Worm (Caenorhabditis elegans): ENCODE data around the gene nspe-1.

Gene nspe-1

ce11 chrII:12657620-12658019, 37.0 kb upstream of the nspe-1 start:
- TF ChIP-seq pax-3 (tag; optimal IDR thresholded peaks at IDR 0.05) (no peak), lin-14 (GFP tag; optimal IDR thresholded peaks at IDR 0.05) (peak; percentile 52), irx-1 (tag; optimal IDR thresholded peaks at IDR 0.05) (no peak)

- TF ChIP-seq nhr-84 (tag; optimal IDR thresholded peaks at IDR 0.05) (no peak), C34B4.2 (tag; optimal IDR thresholded peaks at IDR 0.05) (no peak), sptf-1 (tag; optimal IDR thresholded peaks at IDR 0.05) (no peak), nhr-71 (tag; optimal IDR thresholded peaks at IDR 0.05) (no peak), fkh-8 (tag; optimal IDR thresholded peaks at IDR 0.05) (peak; percentile 19), isw-1 (GFP tag; IDR thresholded peaks at IDR 0.05) (no peak), ceh-8 (GFP tag; optimal IDR thresholded peaks at IDR 0.05) (no peak), egl-13 (tag; optimal IDR thresholded peaks at IDR 0.05) (no peak), blmp-1 (tag; optimal IDR thresholded peaks at IDR 0.05) (no peak), ceh-63 (GFP tag; optimal IDR thresholded peaks at IDR 0.05) (no peak), dsc-1 (tag; optimal IDR thresholded peaks at IDR 0.05) (peak; percentile 77), nhr-77 (tag; optimal IDR thresholded peaks at IDR 0.05) (no peak)
Observed at ce11 chrII:12655816-12656215, 35.2 kb upstream of the nspe-1 start.

DNA sequence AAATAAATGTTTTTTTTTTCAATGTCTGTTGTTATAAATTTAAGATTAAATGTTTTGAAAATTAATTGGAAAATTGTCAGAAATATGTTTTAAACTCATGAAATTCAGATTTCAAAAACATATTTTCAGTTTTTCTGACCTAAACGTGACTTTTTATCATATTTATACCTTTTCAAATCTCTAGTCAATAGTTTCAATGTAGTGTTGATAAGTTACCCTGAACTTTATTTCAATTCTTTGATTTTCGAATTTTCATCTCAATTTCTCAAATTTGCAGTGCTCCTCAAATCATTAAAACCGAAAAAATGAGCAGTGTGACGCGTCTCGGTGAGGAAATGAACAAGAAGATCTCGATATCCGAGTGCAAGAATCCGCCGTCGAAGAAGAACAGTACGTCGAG, 33.8 kb upstream of the nspe-1 start, which contains the start of gene rgs-4:
Gene rgs-4 (plus strand): TSS at position 301 of the 400 bp plus-strand sequence.
- TF ChIP-seq rnt-1 (tag; optimal IDR thresholded peaks at IDR 0.05) = no peak
- TF ChIP-seq snpc-4 (tag; optimal IDR thresholded peaks at IDR 0.05) = no peak
- TF ChIP-seq fkh-10 (GFP tag; optimal IDR thresholded peaks at IDR 0.05) = no peak
- no peak for TF ChIP-seq hpl-2 (GFP tag; optimal IDR thresholded peaks at IDR 0.05)
- TF ChIP-seq nhr-28 (tag; optimal IDR thresholded peaks at IDR 0.05) = no peak
- no peak for TF ChIP-seq ces-1 (GFP tag; optimal IDR thresholded peaks at IDR 0.05)
- no peak for TF ChIP-seq nhr-77 (tag; optimal IDR thresholded peaks at IDR 0.05)
- no peak for TF ChIP-seq mef-2 (tag; optimal IDR thresholded peaks at IDR 0.05)
- TF ChIP-seq mep-1 (tag; optimal IDR thresholded peaks at IDR 0.05) = no peak
- no peak for TF ChIP-seq dsc-1 (tag; optimal IDR thresholded peaks at IDR 0.05)
- TF ChIP-seq fkh-4 (tag; optimal IDR thresholded peaks at IDR 0.05; ENCODE audit: borderline replicate concordance) = no peak
- TF ChIP-seq elt-3 (tag; optimal IDR thresholded peaks at IDR 0.05) = no peak

DNA sequence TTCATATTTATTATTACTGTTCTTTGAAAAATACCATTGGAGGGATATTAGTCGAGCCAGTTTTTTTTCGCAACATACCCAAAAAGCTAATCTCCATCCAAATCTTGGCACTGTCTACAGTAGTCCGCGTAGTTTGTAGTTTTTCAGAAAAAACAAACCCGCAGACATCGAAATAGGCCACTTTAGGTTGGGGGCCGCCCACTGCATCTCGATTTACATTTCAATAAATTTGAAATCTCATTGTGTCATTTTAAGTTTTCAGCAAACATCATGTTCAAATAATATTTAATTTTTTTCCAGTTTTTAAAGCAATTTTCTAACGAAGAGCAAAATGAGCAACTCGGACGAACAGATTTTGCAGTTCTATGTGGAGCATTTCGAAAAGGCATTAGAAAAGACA, 19.7 kb upstream of the nspe-1 start, which contains the start of gene nhr-235:
Gene nhr-235 (plus strand): TSS at position 301 of the 400 bp plus-strand sequence.
- TF ChIP-seq nhr-11 (tag; optimal IDR thresholded peaks at IDR 0.05) (no peak), egl-27 (tag; optimal IDR thresholded peaks at IDR 0.05) (no peak), elt-2 (tag; optimal IDR thresholded peaks at IDR 0.05) (no peak), unc-98 (GFP tag; IDR thresholded peaks at IDR 0.05) (no peak), F16B12.6 (tag; optimal IDR thresholded peaks at IDR 0.05) (no peak), C16A3.4 (tag; optimal IDR thresholded peaks at IDR 0.05) (no peak), ceh-88 (GFP tag; IDR thresholded peaks at IDR 0.05) (no peak), C04F5.9 (tag; optimal IDR thresholded peaks at IDR 0.05) (no peak), nhr-85 (tag) (no peak), alr-1 (tag; optimal IDR thresholded peaks at IDR 0.05; ENCODE audit: borderline replicate concordance) (no peak), vab-15 (tag; optimal IDR thresholded peaks at IDR 0.05) (no peak), fkh-10 (GFP tag; optimal IDR thresholded peaks at IDR 0.05) (no peak), sox-4 (tag; optimal IDR thresholded peaks at IDR 0.05) (no peak), fos-1 (tag; optimal IDR thresholded peaks at IDR 0.05) (no peak), grh-1 (GFP tag; IDR thresholded peaks at IDR 0.05) (no peak), rnt-1 (tag; optimal IDR thresholded peaks at IDR 0.05) (no peak)

Measured in whole organism, L1 larva.